Worm (Caenorhabditis elegans) whole organism, early embryonic: Measurements from ENCODE around the gene ugt-42.

Experiments used
- ama-1 ChIP-seq: fragments of 150-350 bp; optimal IDR thresholded peaks from 2 replicates; lab custom pipeline; 2014
- ceh-36 ChIP-seq: sonication (generic microtip); optimal IDR thresholded peaks from 2 replicates; lab custom pipeline; 2016; ENCODE audit warnings: missing genetic modification characterization, inconsistent platforms, missing compliant biosample characterization
- ets-7 ChIP-seq: sonication (generic microtip); optimal IDR thresholded peaks from 2 replicates; lab custom pipeline; 2016; ENCODE audit warnings: missing genotype, missing genetic modification characterization, missing compliant biosample characterization
- flt-1 ChIP-seq: fragments of 200-800 bp; sonication (Bioruptor generic); IDR thresholded peaks from 2 replicates; pipeline ENCODE4 v1.3.6; 2022; ENCODE audit warnings: missing genetic modification characterization, missing compliant biosample characterization
- hmg-4 ChIP-seq: fragments of 200-800 bp; sonication (Bioruptor generic); optimal IDR thresholded peaks from 2 replicates; lab custom pipeline; 2018; ENCODE audit warnings: mild to moderate bottlenecking, missing genetic modification characterization, missing compliant biosample characterization
- hnd-1 ChIP-seq: sonication (generic microtip); optimal IDR thresholded peaks from 2 replicates; lab custom pipeline; 2016; ENCODE audit warnings: missing genetic modification characterization, missing compliant biosample characterization
- pes-1 ChIP-seq: fragments of 200-800 bp; sonication (Bioruptor generic); IDR thresholded peaks from 2 replicates; pipeline ENCODE4 v1.3.6; 2022; ENCODE audit warnings: missing genetic modification reagents, missing genetic modification characterization, missing compliant biosample characterization
- scrt-1 ChIP-seq: fragments of 200-800 bp; sonication (Bioruptor generic); IDR thresholded peaks from 2 replicates; pipeline ENCODE4 v1.3.6; 2022; ENCODE audit warnings: missing genetic modification characterization, missing compliant biosample characterization
- tra-4 ChIP-seq: sonication (generic microtip); optimal IDR thresholded peaks from 2 replicates; lab custom pipeline; 2017; ENCODE audit warnings: missing genetic modification characterization, missing compliant biosample characterization

DNA sequence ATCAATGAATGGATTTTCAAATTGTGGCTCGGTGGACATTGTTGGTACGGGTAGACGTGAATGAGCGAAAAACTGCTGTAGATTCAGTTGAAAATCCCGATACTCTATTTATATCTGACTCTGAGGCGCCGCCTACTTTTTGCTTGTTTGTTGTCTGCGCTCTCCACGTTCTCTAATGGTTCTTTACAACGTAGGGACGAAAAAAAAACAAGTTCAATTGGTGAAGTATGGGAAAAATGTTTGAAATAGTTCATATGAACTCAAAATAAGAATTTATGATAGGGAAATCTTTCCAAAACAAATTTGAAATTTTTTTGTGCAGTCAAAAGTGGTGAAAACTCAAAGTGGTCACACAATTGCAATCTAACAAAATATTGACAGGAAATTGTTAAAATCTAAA lies 12.1 kb upstream of the ugt-42 start, which contains the start of gene F48G7.10:
- TF ChIP-seq hmg-4 (no peak), flt-1 (GFP tag; lab: Robert Waterston, UW) (no peak), ama-1 (lab: Kevin White, UChicago) (no peak), tra-4 (tag; lab: Kevin White, UChicago) (no peak), ets-7 (tag; lab: Kevin White, UChicago) (no peak), ceh-36 (tag; lab: Kevin White, UChicago) (no peak), pes-1 (no peak), scrt-1 (GFP tag; lab: Robert Waterston, UW) (no peak), hnd-1 (tag; lab: Kevin White, UChicago) (no peak)
